Worm (Caenorhabditis elegans) whole organism, mixed stage, embryonic: ENCODE data around the gene C36C5.14.

Experiments
- ceh-83 ChIP-seq: fragments of 200-800 bp; sonication (Bioruptor generic); optimal IDR thresholded peaks from 2 replicates; lab custom pipeline; 2018; ENCODE audit warnings: mild to moderate bottlenecking, missing genetic modification characterization, missing compliant biosample characterization
- lsy-2 ChIP-seq: fragments of 150-350 bp; optimal IDR thresholded peaks from 2 replicates; lab custom pipeline; 2014; ENCODE audit warnings: missing biosample characterization, missing genetic modification characterization
- mep-1 ChIP-seq: fragments of 150-350 bp; optimal IDR thresholded peaks from 2 replicates; lab custom pipeline; 2017; ENCODE audit warnings: missing biosample characterization, missing genetic modification reagents, missing genetic modification characterization, inconsistent platforms
- nhr-28 ChIP-seq: fragments of 150-350 bp; optimal IDR thresholded peaks from 2 replicates; lab custom pipeline; 2014; ENCODE audit warnings: missing biosample characterization, missing genetic modification characterization
- nhr-76 ChIP-seq: sonication (generic microtip); optimal IDR thresholded peaks from 2 replicates; lab custom pipeline; 2017; ENCODE audit warnings: missing biosample characterization, missing genetic modification characterization
- unc-62 ChIP-seq: fragments of 150-350 bp; optimal IDR thresholded peaks from 2 replicates; lab custom pipeline; 2014; ENCODE audit warnings: missing biosample characterization, missing genetic modification reagents, missing genetic modification characterization

ce11 chrV:3114973-3115372 is 50.4 kb downstream of the C36C5.14 start, which contains the start of gene Y73C8C.3:
- no peak for TF ChIP-seq mep-1 (tag; lab: Kevin White, UChicago)
- TF ChIP-seq ceh-83: no peak
- TF ChIP-seq lsy-2 (tag; lab: Kevin White, UChicago): no peak
- no peak for TF ChIP-seq nhr-28
- TF ChIP-seq nhr-76 (tag; lab: Kevin White, UChicago): no peak
- no peak for TF ChIP-seq unc-62 (GFP tag; lab: Kevin White, UChicago)
